Fruit fly (Drosophila melanogaster) whole organism: ENCODE measurements around the gene Arpc2.

Experiments used
- Dll ChIP-seq: fragments of >200 bp; optimal IDR thresholded peaks from 2 replicates; lab custom pipeline; 2017
- EcR ChIP-seq, 2 experiments: fragments of >200 bp; optimal IDR thresholded peaks; 2 replicates each; lab custom pipeline; 2017; ENCODE audit warnings: missing biosample characterization in 2 of 2, missing genetic modification characterization in 2 of 2, missing genetic modification reagents in 2 of 2
- pan ChIP-seq: fragments of >200 bp; optimal IDR thresholded peaks from 2 replicates; lab custom pipeline; 2017
- psq ChIP-seq: fragments of >200 bp; optimal IDR thresholded peaks from 2 replicates; lab custom pipeline; 2017
- usp ChIP-seq: fragments of >200 bp; optimal IDR thresholded peaks from 2 replicates; lab custom pipeline; 2017; ENCODE audit warnings: missing biosample characterization, missing genetic modification characterization, mixed read lengths

DNA sequence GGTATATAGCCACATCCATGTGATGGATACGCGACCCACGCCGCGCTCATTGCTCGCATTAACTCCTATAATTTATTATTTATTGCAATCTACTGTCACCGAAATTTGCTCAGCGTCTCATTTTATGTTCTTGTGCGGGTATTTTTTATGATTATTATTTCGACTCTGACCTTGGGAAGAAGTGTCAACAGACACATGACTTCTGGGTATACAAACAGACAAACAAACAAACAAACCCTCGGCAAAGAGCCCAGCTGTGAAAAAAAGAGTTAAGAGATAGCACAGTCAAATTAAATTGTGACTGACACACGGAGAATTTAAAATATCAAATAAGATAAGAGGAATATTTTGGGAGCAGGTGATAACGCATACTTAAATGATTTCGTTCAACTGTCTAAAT is 26.9 kb upstream of the Arpc2 start:
- no peak for TF ChIP-seq Dll (lab: Kevin White, UChicago)
- TF ChIP-seq psq (lab: Kevin White, UChicago), result no peak
- no peak for TF ChIP-seq usp (GFP tag; lab: Kevin White, UChicago)
- no peak for TF ChIP-seq pan (lab: Kevin White, UChicago)
- TF ChIP-seq EcR (GFP tag; optimal IDR thresholded peaks at IDR 0.05; lab: Kevin White, UChicago), result no peak
